Fruit fly (Drosophila melanogaster): ENCODE results near the gene Uev1A.
A peak's percentile ranks its signal among the peaks of the same experiment; 100 is the strongest.

The Uev1A gene

DNA sequence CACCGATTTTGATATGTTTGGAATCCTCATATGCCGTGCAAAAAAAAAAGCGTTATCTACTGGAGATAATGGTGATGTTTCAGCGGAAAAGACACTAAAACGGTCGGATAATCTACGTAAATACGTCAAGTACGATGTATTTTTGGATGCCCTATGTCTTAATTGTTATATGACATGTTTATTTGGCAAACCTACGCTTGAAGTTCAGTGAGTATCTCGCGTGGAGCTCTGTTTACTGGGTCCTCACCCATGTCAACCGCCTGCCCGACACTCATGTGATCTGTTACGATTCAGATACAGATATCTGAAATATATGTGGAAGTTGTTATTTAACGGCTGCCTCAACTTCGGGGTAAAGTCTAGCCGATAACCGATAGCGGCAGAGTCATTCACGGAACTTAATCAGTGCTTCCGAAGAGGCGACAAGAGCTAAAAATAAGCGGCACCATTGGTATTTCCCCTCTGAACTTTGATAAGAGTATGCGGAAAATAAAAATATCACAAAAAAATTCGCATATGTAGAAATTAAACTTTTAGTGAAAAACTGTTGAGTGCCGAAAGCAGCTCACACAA is 12.5 kb downstream of the Uev1A start:
- peak; percentile 34 for TF ChIP-seq noc (tag; optimal IDR thresholded peaks at IDR 0.05)

DNA sequence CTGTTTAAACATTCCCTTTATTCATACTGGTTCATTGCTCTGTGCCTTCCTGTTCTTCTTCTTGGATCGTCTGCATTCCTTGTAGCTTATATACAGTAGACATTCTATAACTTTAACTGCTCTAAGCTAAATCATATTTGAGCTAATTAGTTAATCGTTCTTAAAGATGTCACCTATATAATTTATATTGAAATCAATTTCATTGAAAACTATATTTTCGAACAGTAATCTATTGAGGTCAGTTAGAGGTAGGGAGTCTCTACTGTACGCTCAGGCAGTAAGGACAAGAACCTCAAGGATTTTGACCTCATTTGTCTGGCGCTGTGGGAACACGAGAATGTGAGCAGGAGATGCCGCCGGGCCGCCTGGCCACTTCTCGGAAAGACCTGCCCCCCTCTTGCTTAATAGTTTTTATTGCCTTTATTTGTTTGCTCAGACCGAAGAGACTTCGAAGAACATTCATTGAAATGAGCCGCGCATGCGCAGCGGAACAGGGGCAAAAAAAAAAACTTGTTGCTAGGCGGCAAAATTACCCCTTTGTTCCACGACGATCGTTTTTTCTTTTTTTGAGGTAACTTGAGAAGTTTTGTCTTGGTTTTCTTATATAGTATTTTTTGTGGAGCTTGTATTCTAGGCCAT is 13.2 kb downstream of the Uev1A start:
- TF ChIP-seq noc (tag; optimal IDR thresholded peaks at IDR 0.05), result peak; percentile 16

DNA sequence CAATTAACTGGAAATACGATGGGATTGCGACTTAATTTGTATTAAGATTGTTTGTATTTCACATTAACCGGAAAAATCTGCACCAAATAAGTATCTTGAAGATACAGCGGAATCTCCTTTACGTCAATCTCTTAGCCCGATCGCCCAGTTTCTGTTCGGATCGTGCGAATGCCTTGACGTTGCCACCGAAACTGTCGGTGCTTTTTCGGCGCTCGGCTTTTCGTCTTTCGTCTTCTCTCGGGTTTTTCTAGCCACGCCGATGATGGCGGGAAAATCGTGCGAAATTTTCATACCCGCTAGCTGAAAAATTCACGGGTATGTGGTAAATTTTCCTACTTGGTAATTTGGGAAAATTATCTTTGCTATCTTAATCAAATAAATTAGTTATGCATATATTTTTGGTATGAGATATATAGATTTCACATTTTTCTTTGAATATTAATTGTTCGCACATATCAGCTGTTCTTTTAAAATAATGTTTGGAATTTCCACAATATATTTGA is 14.6 kb downstream of the Uev1A start:
- no peak for TF ChIP-seq noc (tag; optimal IDR thresholded peaks at IDR 0.05)

DNA sequence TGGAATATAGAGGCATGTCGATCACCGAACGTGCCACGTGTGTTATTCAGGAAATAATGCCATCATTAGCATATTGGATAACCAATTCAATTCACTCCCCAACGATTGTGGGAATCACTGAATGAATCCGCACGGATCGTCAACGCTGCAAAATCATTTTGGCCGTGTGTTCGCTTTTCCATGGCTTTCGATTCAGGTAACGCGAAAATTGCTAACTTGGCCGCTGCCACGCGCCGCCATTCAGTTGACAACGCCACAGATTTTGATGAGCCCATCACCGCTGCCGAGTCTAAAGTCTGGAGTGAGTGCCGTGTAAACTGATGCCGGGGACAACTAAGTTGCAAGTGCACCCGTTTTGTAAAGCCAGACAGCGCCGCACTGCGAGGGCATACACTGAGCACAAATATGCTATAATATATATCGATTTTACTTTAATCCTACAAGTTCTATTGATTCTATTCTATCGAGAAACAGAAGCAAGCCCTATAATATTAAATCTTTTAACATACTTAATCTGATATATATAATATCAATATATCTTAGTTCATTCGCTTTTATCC is 16.2 kb downstream of the Uev1A start:
- no peak for TF ChIP-seq noc (tag; optimal IDR thresholded peaks at IDR 0.05)

DNA sequence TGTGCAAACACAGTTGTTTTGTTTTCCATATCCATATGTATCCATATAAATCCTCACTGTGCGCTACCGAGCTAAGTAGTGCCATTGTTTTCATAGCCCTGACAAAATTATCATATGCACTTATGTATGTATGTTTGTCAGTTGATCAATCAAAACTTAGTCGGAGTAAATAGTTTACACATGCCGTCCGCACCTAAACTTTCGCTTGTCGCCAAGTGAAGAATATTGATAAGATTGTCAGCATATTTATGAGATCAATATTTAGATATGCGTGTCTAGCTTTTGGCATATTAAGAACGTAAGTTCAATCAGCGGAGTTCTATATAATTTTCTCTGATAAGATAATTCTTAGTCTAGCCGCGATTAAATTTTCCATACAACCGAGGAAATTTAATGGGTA is 17.0 kb downstream of the Uev1A start:
- no peak for TF ChIP-seq noc (tag; optimal IDR thresholded peaks at IDR 0.05)

DNA sequence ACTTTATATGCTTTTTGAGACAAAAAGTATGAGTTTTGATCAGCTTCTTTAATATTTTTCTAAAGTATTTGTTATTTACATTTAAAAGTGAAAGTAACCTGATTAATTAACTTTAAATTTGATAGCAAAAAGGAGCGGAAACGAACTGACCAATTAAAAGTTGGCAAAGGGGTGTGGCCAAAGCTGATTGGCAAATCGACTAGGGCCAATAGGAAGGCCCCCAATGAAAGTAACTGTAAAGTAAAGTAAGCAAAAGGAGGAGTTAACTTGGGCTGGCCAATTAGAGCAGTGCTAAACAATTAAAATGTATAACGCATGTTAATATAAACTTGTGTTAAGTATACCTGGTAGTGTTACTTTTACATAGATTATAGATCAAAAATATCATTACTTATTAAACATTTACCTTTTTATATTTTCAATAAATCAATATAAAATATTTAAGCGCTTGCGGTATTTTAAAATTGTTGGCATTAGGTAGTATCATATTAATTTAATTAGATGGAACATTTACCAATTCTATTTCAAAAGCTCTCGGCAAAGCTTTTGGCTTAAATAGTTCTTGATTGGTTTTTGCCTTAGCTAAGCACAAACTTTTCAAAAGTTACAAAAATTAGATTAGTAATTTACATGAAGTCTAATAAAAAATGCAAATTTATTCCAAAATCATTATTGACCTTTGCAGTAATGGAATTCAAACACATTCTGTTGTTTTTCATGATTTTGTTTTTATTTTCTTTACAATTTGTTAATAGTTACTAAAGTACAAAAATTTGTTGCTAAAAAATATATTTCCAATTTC is 22.9 kb downstream of the Uev1A start:
- TF ChIP-seq noc (tag; optimal IDR thresholded peaks at IDR 0.05), result no peak

DNA sequence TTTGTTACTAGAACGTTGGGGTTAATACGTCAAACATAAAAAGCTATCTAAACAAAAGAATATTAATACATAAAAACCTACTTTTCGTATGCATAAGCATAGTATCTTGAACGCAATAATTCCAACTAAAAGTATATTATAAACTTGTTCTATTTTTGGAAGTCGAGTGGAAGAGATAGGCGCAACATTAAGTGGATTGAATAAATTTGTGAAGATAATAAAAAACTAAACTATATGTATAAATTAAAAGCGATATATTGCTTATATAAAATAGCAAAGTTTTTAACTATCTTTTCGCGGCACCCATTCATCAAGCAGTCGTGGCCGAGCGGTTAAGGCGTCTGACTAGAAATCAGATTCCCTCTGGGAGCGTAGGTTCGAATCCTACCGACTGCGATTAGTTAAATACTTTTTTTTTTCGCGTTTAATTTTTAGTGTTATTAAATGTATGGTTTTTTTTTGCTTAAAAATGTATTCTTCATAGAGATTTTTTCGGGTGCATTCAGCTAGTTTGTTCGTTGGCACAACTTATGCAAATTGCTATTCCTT is 24.2 kb downstream of the Uev1A start:
- peak; percentile 60 for TF ChIP-seq noc (tag; optimal IDR thresholded peaks at IDR 0.05)

DNA sequence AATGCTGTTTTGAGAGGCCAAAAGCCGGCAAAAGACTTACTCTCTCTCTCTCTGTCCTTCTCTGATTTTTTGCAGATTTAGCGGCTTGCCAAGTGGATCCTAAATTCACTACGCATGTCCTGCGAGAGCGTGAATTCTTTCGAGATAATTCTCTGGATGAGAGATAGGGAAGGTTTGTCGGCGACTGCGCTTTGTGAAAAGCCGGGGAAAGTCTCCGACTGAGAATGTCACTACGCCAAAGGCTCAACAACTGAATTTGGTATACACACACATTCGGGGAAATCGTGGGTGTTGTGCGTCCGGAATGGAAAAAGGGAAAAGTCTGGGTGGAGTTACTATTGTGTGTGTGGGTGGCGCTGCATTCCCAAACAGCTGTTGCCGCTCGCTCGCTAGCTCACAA is 36.6 kb downstream of the Uev1A start:
- TF ChIP-seq noc (tag; optimal IDR thresholded peaks at IDR 0.05), result no peak

DNA sequence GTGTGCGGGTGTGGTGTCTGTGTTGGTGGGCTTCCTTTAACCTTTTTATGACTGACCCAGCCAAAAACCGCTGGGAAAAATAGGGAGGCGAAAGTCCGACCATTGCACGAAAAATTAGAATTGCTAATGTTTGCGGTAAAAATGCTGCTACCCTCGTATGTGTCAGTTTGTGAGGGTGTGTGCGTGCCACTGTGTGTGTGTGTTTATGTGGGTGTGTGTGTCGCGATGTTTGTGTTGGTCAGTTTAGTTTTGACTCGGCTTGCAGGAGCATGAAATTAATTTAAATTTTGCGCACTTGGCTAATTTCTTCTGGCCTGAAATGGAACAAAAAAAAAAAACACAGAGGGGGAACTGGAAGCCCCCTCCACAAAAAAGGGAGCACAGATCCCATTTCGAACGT is 38.2 kb downstream of the Uev1A start:
- no peak for TF ChIP-seq noc (tag; optimal IDR thresholded peaks at IDR 0.05)
